Worm (Caenorhabditis elegans) whole organism, L1 larva: ENCODE results near the gene R07B7.12.
A peak's percentile ranks its signal among the peaks of the same experiment; 100 is the strongest.

Experiments used
- C04F5.9 ChIP-seq: sonication (generic microtip); optimal IDR thresholded peaks from 2 replicates; lab custom pipeline; 2016; ENCODE audit warnings: missing genetic modification characterization, missing compliant biosample characterization
- C16A3.4 ChIP-seq: fragments of 150-350 bp; optimal IDR thresholded peaks from 2 replicates; lab custom pipeline; 2014; ENCODE audit warnings: missing biosample characterization, missing genetic modification characterization
- F16B12.6 ChIP-seq: fragments of 150-350 bp; optimal IDR thresholded peaks from 2 replicates; lab custom pipeline; 2014; ENCODE audit warnings: missing biosample characterization, missing genetic modification characterization
- Y116A8C.19 ChIP-seq: sonication (generic microtip); optimal IDR thresholded peaks from 2 replicates; lab custom pipeline; 2016; ENCODE audit warnings: missing compliant biosample characterization, missing genetic modification characterization, borderline replicate concordance
- alr-1 ChIP-seq: fragments of 200-800 bp; sonication (Bioruptor generic); optimal IDR thresholded peaks from 2 replicates; lab custom pipeline; 2018; ENCODE audit warnings: borderline replicate concordance, mild to moderate bottlenecking, missing genetic modification characterization, missing compliant biosample characterization
- ceh-63 ChIP-seq: fragments of 200-800 bp; sonication (Bioruptor generic); optimal IDR thresholded peaks from 2 replicates; lab custom pipeline; 2018; ENCODE audit warnings: mild to moderate bottlenecking, missing genetic modification characterization, missing compliant biosample characterization
- ceh-82 ChIP-seq, 3 experiments: fragments of 150-350 bp in 1 of 3; sonication (generic microtip) in 2 of 3; optimal IDR thresholded peaks; 2 replicates each; lab custom pipeline; 2014 to 2017; ENCODE audit warnings: missing biosample characterization in 3 of 3, missing genetic modification characterization in 3 of 3
- efl-1 ChIP-seq, 4 experiments: fragments of 150-350 bp; optimal IDR thresholded peaks in 3 of 4; peaks in 1 of 4; 1 replicate in 1 of 4; 2 replicates in 3 of 4; lab custom pipeline; 2014; ENCODE audit warnings: missing biosample characterization in 2 of 4, missing genetic modification characterization in 2 of 4, missing genetic modification reagents in 2 of 4
- efl-3 ChIP-seq: fragments of 200-800 bp; sonication (Bioruptor generic); optimal IDR thresholded peaks from 2 replicates; lab custom pipeline; 2018; ENCODE audit warnings: mild to moderate bottlenecking, missing genetic modification characterization, missing compliant biosample characterization
- elt-3 ChIP-seq, 6 experiments: fragments of 150-350 bp in 1 of 6; sonication (generic microtip); optimal IDR thresholded peaks; 2 replicates each; lab custom pipeline; 2017 to 2018; ENCODE audit warnings: missing biosample characterization in 6 of 6, missing genetic modification characterization in 6 of 6, inconsistent platforms in 1 of 6
- ets-5 ChIP-seq: fragments of 200-800 bp; sonication (Bioruptor generic); IDR thresholded peaks from 2 replicates; pipeline ENCODE4 v1.3.6; 2022; ENCODE audit warnings: missing genetic modification characterization, missing compliant biosample characterization
- fkh-10 ChIP-seq: sonication (generic microtip); optimal IDR thresholded peaks from 2 replicates; lab custom pipeline; 2017; ENCODE audit warnings: missing biosample characterization, missing genetic modification reagents, missing genetic modification characterization
- fkh-4 ChIP-seq: sonication (generic microtip); optimal IDR thresholded peaks from 2 replicates; lab custom pipeline; 2016; ENCODE audit warnings: missing compliant biosample characterization, missing genetic modification characterization, borderline replicate concordance
- fkh-8 ChIP-seq: sonication (generic microtip); optimal IDR thresholded peaks from 2 replicates; lab custom pipeline; 2016; ENCODE audit warnings: mild to moderate bottlenecking, missing genetic modification characterization, missing compliant biosample characterization
- hlh-17 ChIP-seq: fragments of 200-800 bp; sonication (Bioruptor generic); optimal IDR thresholded peaks from 2 replicates; lab custom pipeline; 2018; ENCODE audit warnings: missing genetic modification characterization, mild to moderate bottlenecking, missing compliant biosample characterization, moderate library complexity, borderline replicate concordance
- isw-1 ChIP-seq: fragments of 200-800 bp; sonication (Bioruptor generic); IDR thresholded peaks from 2 replicates; pipeline ENCODE4 v1.3.6; 2022; ENCODE audit warnings: missing genetic modification characterization, missing compliant biosample characterization
- lin-14 ChIP-seq: fragments of 200-800 bp; sonication (Bioruptor generic); optimal IDR thresholded peaks from 2 replicates; lab custom pipeline; 2018; ENCODE audit warnings: mild to moderate bottlenecking, missing genetic modification characterization, moderate library complexity, missing compliant biosample characterization
- lsy-2 ChIP-seq, 2 experiments: fragments of 150-350 bp; optimal IDR thresholded peaks; 2 replicates each; lab custom pipeline; 2014; ENCODE audit warnings: missing biosample characterization in 2 of 2, missing genetic modification characterization in 2 of 2
- mab-9 ChIP-seq: fragments of 200-800 bp; sonication (Bioruptor generic); IDR thresholded peaks from 2 replicates; pipeline ENCODE4 v1.3.6; 2022; ENCODE audit warnings: missing genetic modification reagents, missing genetic modification characterization, missing compliant biosample characterization
- mdl-1 ChIP-seq, 2 experiments: fragments of 150-350 bp; optimal IDR thresholded peaks; 2 replicates each; lab custom pipeline; 2014 to 2017; ENCODE audit warnings: missing biosample characterization in 2 of 2, missing genetic modification characterization in 2 of 2, inconsistent platforms in 1 of 2
- nhr-237 ChIP-seq: fragments of 150-350 bp; optimal IDR thresholded peaks from 2 replicates; lab custom pipeline; 2014; ENCODE audit warnings: missing biosample characterization, missing genetic modification characterization
- nhr-28 ChIP-seq: fragments of 150-350 bp; optimal IDR thresholded peaks from 2 replicates; lab custom pipeline; 2014; ENCODE audit warnings: missing biosample characterization, missing genetic modification characterization
- nhr-76 ChIP-seq: sonication (generic microtip); optimal IDR thresholded peaks from 2 replicates; lab custom pipeline; 2017; ENCODE audit warnings: missing biosample characterization, missing genetic modification characterization
- nhr-85 ChIP-seq: sonication (generic microtip); peaks from one replicate; lab custom pipeline; 2016; ENCODE audit warnings: missing genetic modification characterization, inconsistent platforms, missing compliant biosample characterization
- nhr-90 ChIP-seq: sonication (generic microtip); optimal IDR thresholded peaks from 2 replicates; lab custom pipeline; 2016; ENCODE audit warnings: mild to moderate bottlenecking, missing genetic modification characterization, missing compliant biosample characterization; ENCODE audit not compliant: poor library complexity
- skn-1 ChIP-seq: fragments of 150-350 bp; optimal IDR thresholded peaks from 2 replicates; lab custom pipeline; 2014; ENCODE audit warnings: missing biosample characterization, missing genetic modification characterization
- snpc-4 ChIP-seq: fragments of 150-350 bp; optimal IDR thresholded peaks from 2 replicates; lab custom pipeline; 2014; ENCODE audit warnings: missing biosample characterization, missing genetic modification characterization
- snu-23 ChIP-seq: sonication (generic microtip); optimal IDR thresholded peaks from 2 replicates; lab custom pipeline; 2016; ENCODE audit warnings: missing genetic modification characterization, missing compliant biosample characterization
- sptf-1 ChIP-seq: fragments of 150-350 bp; optimal IDR thresholded peaks from 2 replicates; lab custom pipeline; 2014; ENCODE audit warnings: missing biosample characterization, missing genetic modification characterization
- swsn-7 ChIP-seq: sonication (generic microtip); optimal IDR thresholded peaks from 2 replicates; lab custom pipeline; 2016; ENCODE audit warnings: missing genetic modification characterization, missing compliant biosample characterization
- tbx-2 ChIP-seq: sonication (generic microtip); optimal IDR thresholded peaks from 2 replicates; lab custom pipeline; 2016; ENCODE audit warnings: missing genetic modification characterization, missing compliant biosample characterization
- tlp-1 ChIP-seq: fragments of 150-350 bp; optimal IDR thresholded peaks from 2 replicates; lab custom pipeline; 2014; ENCODE audit warnings: missing biosample characterization, missing genetic modification characterization
- unc-86 ChIP-seq: sonication (generic microtip); optimal IDR thresholded peaks from 2 replicates; lab custom pipeline; 2016; ENCODE audit warnings: missing genetic modification characterization, missing compliant biosample characterization
- unc-98 ChIP-seq: fragments of 200-800 bp; sonication (Bioruptor generic); IDR thresholded peaks from 2 replicates; pipeline ENCODE4 v1.3.6; 2022; ENCODE audit warnings: missing genetic modification characterization, missing compliant biosample characterization
- zag-1 ChIP-seq: fragments of 150-350 bp; optimal IDR thresholded peaks from 2 replicates; lab custom pipeline; 2014; ENCODE audit warnings: missing biosample characterization, missing genetic modification characterization
- ztf-4 ChIP-seq: fragments of 150-350 bp; optimal IDR thresholded peaks from 2 replicates; lab custom pipeline; 2014; ENCODE audit warnings: missing biosample characterization, missing genetic modification characterization

R07B7.12 gene

ce11 chrV:12045132-12045531, 43.7 kb upstream of the R07B7.12 start, which contains the start of gene F10C2.5:
Gene F10C2.5 (plus strand): TSS chrV:12045432.
- no peak for TF ChIP-seq unc-86 (tag; lab: Kevin White, UChicago)
- TF ChIP-seq elt-3 (tag; optimal IDR thresholded peaks at IDR 0.05; lab: Kevin White, UChicago), result no peak
- no peak for TF ChIP-seq nhr-90
- TF ChIP-seq hlh-17 (GFP tag; lab: Kevin White, UChicago), result no peak
- TF ChIP-seq fkh-10 (GFP tag; lab: Kevin White, UChicago), result no peak

ce11 chrV:12047735-12048134, 41.1 kb upstream of the R07B7.12 start:
- peak; percentile 56 for TF ChIP-seq snpc-4 (tag; lab: Kevin White, UChicago)
- TF ChIP-seq alr-1 (tag; lab: Kevin White, UChicago), result no peak

- TF ChIP-seq nhr-85 (tag; lab: Kevin White, UChicago) (no peak), swsn-7 (tag; lab: Kevin White, UChicago) (no peak), snpc-4 (tag; lab: Kevin White, UChicago) (no peak), isw-1 (GFP tag; lab: Robert Waterston, UW) (no peak), snu-23 (no peak), ztf-4 (tag; lab: Kevin White, UChicago) (no peak), hlh-17 (GFP tag; lab: Kevin White, UChicago) (no peak), lsy-2 (tag; optimal IDR thresholded peaks at IDR 0.05; lab: Kevin White, UChicago) (no peak), unc-98 (no peak), C16A3.4 (tag; lab: Kevin White, UChicago) (no peak), tbx-2 (tag; lab: Kevin White, UChicago) (no peak), mab-9 (GFP tag; lab: Robert Waterston, UW) (no peak), C04F5.9 (no peak), efl-1 (optimal IDR thresholded peaks at IDR 0.05; lab: Kevin White, UChicago) (no peak), efl-1 (GFP tag; optimal IDR thresholded peaks at IDR 0.05 in 1 of 2; lab: Kevin White, UChicago) (no peak), ceh-82 (tag; optimal IDR thresholded peaks at IDR 0.05; lab: Kevin White, UChicago) (no peak), fkh-8 (tag; lab: Kevin White, UChicago) (no peak), lin-14 (GFP tag; lab: Kevin White, UChicago) (no peak), skn-1 (tag; lab: Kevin White, UChicago) (no peak)
These were observed 40.4 kb upstream of the R07B7.12 start, which contains the start of gene dars-2 for ce11 chrV:12048445-12048844. Gene dars-2 (plus strand): TSS chrV:12048745.

- TF ChIP-seq ets-5 (GFP tag; lab: Robert Waterston, UW), result no peak
- TF ChIP-seq tlp-1 (tag; lab: Kevin White, UChicago), result no peak
- no peak for TF ChIP-seq nhr-76 (tag; lab: Kevin White, UChicago)
- no peak for TF ChIP-seq zag-1 (tag; lab: Kevin White, UChicago)
- no peak for TF ChIP-seq Y116A8C.19
- no peak for TF ChIP-seq ceh-63 (GFP tag; lab: Kevin White, UChicago)
- no peak for TF ChIP-seq fkh-4 (tag; lab: Kevin White, UChicago)
- TF ChIP-seq nhr-28 (tag; lab: Kevin White, UChicago), result no peak
- no peak for TF ChIP-seq fkh-8 (tag; lab: Kevin White, UChicago)
- TF ChIP-seq elt-3 (tag; optimal IDR thresholded peaks at IDR 0.05; lab: Kevin White, UChicago), result no peak
- TF ChIP-seq ceh-82 (tag; optimal IDR thresholded peaks at IDR 0.05; lab: Kevin White, UChicago), result no peak
- TF ChIP-seq nhr-237 (tag; lab: Kevin White, UChicago), result no peak
- no peak for TF ChIP-seq efl-3
- TF ChIP-seq F16B12.6, result no peak
- TF ChIP-seq sptf-1 (tag; lab: Kevin White, UChicago), result no peak
- no peak for TF ChIP-seq mdl-1 (tag; optimal IDR thresholded peaks at IDR 0.05; lab: Kevin White, UChicago)
- no peak for TF ChIP-seq fkh-10 (GFP tag; lab: Kevin White, UChicago)
- TF ChIP-seq efl-1 (optimal IDR thresholded peaks at IDR 0.05; lab: Kevin White, UChicago), result no peak
- TF ChIP-seq efl-1 (GFP tag; optimal IDR thresholded peaks at IDR 0.05 in 1 of 2; lab: Kevin White, UChicago), result no peak
These were observed 35.3 kb upstream of the R07B7.12 start, which contains the start of gene F10C2.7 for ce11 chrV:12053598-12053997. Gene F10C2.7 (plus strand): TSS chrV:12053898.
